Fruit fly (Drosophila melanogaster): Measurements from ENCODE around the gene ko.

ko gene

dm6 chr3L:21055839-21056238 lies 75.1 kb downstream of the ko start (continued):
- TF ChIP-seq CG1603 (tag; optimal IDR thresholded peaks at IDR 0.05), result no peak
- TF ChIP-seq CG9932 (GFP tag; IDR thresholded peaks at IDR 0.05), result no peak
- peak; percentile 47; the same call in 1 of the 3 replicates for TF ChIP-seq so (GFP tag; IDR thresholded peaks at IDR 0.05)
- TF ChIP-seq br (optimal IDR thresholded peaks at IDR 0.05), result no peak
- no peak for TF ChIP-seq CG1529 (GFP tag; optimal IDR thresholded peaks at IDR 0.05)
- no peak for TF ChIP-seq CG12744 (GFP tag; optimal IDR thresholded peaks at IDR 0.05)
- no peak for TF ChIP-seq CG12299 (tag; optimal IDR thresholded peaks at IDR 0.05)
- TF ChIP-seq CG14014 (GFP tag; IDR thresholded peaks at IDR 0.05), result peak; percentile 11; the same call in 1 of the 2 replicates
- no peak for TF ChIP-seq ssp (GFP tag; IDR thresholded peaks at IDR 0.05)
- TF ChIP-seq CG4707 (GFP tag; optimal IDR thresholded peaks at IDR 0.05), result peak; percentile 29
- TF ChIP-seq CG10543 (GFP tag; optimal IDR thresholded peaks at IDR 0.05), result peak; percentile 74
- TF ChIP-seq pnt (GFP tag; optimal IDR thresholded peaks at IDR 0.05), result no peak
- peak; percentile 14 for TF ChIP-seq ATbp (GFP tag; optimal IDR thresholded peaks at IDR 0.05)
- no peak for TF ChIP-seq NK7.1 (GFP tag; optimal IDR thresholded peaks at IDR 0.05)
- TF ChIP-seq Bteb2 (GFP tag; optimal IDR thresholded peaks at IDR 0.05), result no peak
- no peak for TF ChIP-seq CG33557 (GFP tag; optimal IDR thresholded peaks at IDR 0.05)
- no peak for TF ChIP-seq repo (GFP tag; optimal IDR thresholded peaks at IDR 0.05)
- TF ChIP-seq gro (GFP tag; optimal IDR thresholded peaks at IDR 0.05), result peak; percentile 10
- no peak for TF ChIP-seq Neu2 (GFP tag; optimal IDR thresholded peaks at IDR 0.05; ENCODE audit: borderline replicate concordance)
- peak; percentile 1 for TF ChIP-seq gsb-n (tag; optimal IDR thresholded peaks at IDR 0.05)
- no peak for TF ChIP-seq CG2199 (GFP tag; IDR thresholded peaks at IDR 0.05)
- no peak for TF ChIP-seq btn (GFP tag; optimal IDR thresholded peaks at IDR 0.05)
- TF ChIP-seq slou (GFP tag; optimal IDR thresholded peaks at IDR 0.05), result no peak
- TF ChIP-seq sug (tag; optimal IDR thresholded peaks at IDR 0.05), result peak; percentile 4
- TF ChIP-seq fd64A (GFP tag; optimal IDR thresholded peaks at IDR 0.05), result peak; percentile 8
- no peak for TF ChIP-seq zfh2 (GFP tag; optimal IDR thresholded peaks at IDR 0.05)
- TF ChIP-seq rib (GFP tag; IDR thresholded peaks at IDR 0.05), result no peak
- no peak for TF ChIP-seq CG4820 (GFP tag; optimal IDR thresholded peaks at IDR 0.05)
- TF ChIP-seq Trl (optimal IDR thresholded peaks at IDR 0.05), result no peak
- no peak for TF ChIP-seq Trl (GFP tag; optimal IDR thresholded peaks at IDR 0.05)
- TF ChIP-seq ci (GFP tag; IDR thresholded peaks at IDR 0.05), result 0 out of 3 replicates have a peak, but pooled peaks have one; percentile 42
- no peak for TF ChIP-seq CG30020 (tag; optimal IDR thresholded peaks at IDR 0.05)
- no peak for TF ChIP-seq Lim3 (GFP tag; IDR thresholded peaks at IDR 0.05)
- no peak for TF ChIP-seq CG9609 (GFP tag; optimal IDR thresholded peaks at IDR 0.05)
- peak; percentile 62 for TF ChIP-seq Abd-B (GFP tag; optimal IDR thresholded peaks at IDR 0.05)
- no peak for TF ChIP-seq CG10462 (GFP tag; optimal IDR thresholded peaks at IDR 0.05)
- no peak for TF ChIP-seq ac (GFP tag; optimal IDR thresholded peaks at IDR 0.05)
- TF ChIP-seq CG10209 (GFP tag; optimal IDR thresholded peaks at IDR 0.05), result no peak
- no peak for TF ChIP-seq Nf-YC (tag; optimal IDR thresholded peaks at IDR 0.05)
- TF ChIP-seq mirr (GFP tag; optimal IDR thresholded peaks at IDR 0.05), result peak; percentile 79
- peak; percentile 10 for TF ChIP-seq CG3281 (GFP tag; optimal IDR thresholded peaks at IDR 0.05)
- peak; percentile 80 for TF ChIP-seq abd-A (tag; optimal IDR thresholded peaks at IDR 0.05)
- TF ChIP-seq CG15479 (GFP tag; optimal IDR thresholded peaks at IDR 0.05), result no peak
- TF ChIP-seq danr (GFP tag; IDR thresholded peaks at IDR 0.05), result no peak
- TF ChIP-seq Taf1 (GFP tag; IDR thresholded peaks at IDR 0.05), result no peak
- no peak for TF ChIP-seq Antp (GFP tag; optimal IDR thresholded peaks at IDR 0.05)
- no peak for TF ChIP-seq CG10959 (GFP tag; IDR thresholded peaks at IDR 0.05)
- peak; percentile 13 for TF ChIP-seq Fer1 (GFP tag; optimal IDR thresholded peaks at IDR 0.05)
- no peak for TF ChIP-seq Max (GFP tag; optimal IDR thresholded peaks at IDR 0.05)
- TF ChIP-seq kni (GFP tag; optimal IDR thresholded peaks at IDR 0.05), result peak; percentile 30
- TF ChIP-seq sna (GFP tag; IDR thresholded peaks at IDR 0.05; ENCODE audit: partially characterized antibody), result no peak
- 0 out of 2 replicates have a peak, but pooled peaks have one; percentile 19 for TF ChIP-seq CG32532 (GFP tag; IDR thresholded peaks at IDR 0.05)
- TF ChIP-seq CG4730 (GFP tag; IDR thresholded peaks at IDR 0.05), result no peak
